Fruit fly (Drosophila melanogaster) ovary, adult (tissue): ENCODE results near the gene REG.
"Not testable (repeated sequence)": the region's sequence is repeated elsewhere in the genome, so short reads cannot be mapped to it uniquely, and the experiment has no call there.

Experiments
- CG17801 ChIP-seq: fragments of 200-800 bp; optimal IDR thresholded peaks from 2 replicates; lab custom pipeline; 2019; ENCODE audit warnings: missing biosample characterization, mild to moderate bottlenecking, missing genetic modification characterization, moderate library complexity; ENCODE audit not compliant: partially characterized antibody

REG gene

dm6 chrX:13212138-13212481 is at the start of gene REG:
REG (plus strand) TSS chrX:13212325.
- TF ChIP-seq CG17801 = no peak

dm6 chrX:13172865-13173264 is 39.3 kb upstream of the REG start:
- TF ChIP-seq CG17801 = no peak

- TF ChIP-seq CG17801 = not testable (repeated sequence)
Measured at dm6 chrX:13177720-13178119, 34.4 kb upstream of the REG start, which contains the start of gene CG32640. CG32640 (plus strand) TSS chrX:13178005.

dm6 chrX:13184178-13184577 is 27.9 kb upstream of the REG start, which contains the start of gene CG32641:
CG32641 (plus strand) TSS chrX:13184478.
- not testable (repeated sequence) for TF ChIP-seq CG17801

- no peak for TF ChIP-seq CG17801
Measured at dm6 chrX:13189032-13189431, 23.1 kb upstream of the REG start, which contains the start of gene Lgr4. Lgr4 (minus strand) TSS chrX:13189164.

- no peak for TF ChIP-seq CG17801
Measured at dm6 chrX:13191783-13192182, 20.3 kb upstream of the REG start, which contains the start of gene CG12723. CG12723 (minus strand) TSS chrX:13191883.

- no peak for TF ChIP-seq CG17801
Measured at dm6 chrX:13192239-13192638, 19.9 kb upstream of the REG start.

dm6 chrX:13194249-13194648 is 17.9 kb upstream of the REG start, which contains the start of gene Coq5:
Coq5 (minus strand) TSS chrX:13194551.
- TF ChIP-seq CG17801 = no peak

- TF ChIP-seq CG17801 = no peak
Measured at dm6 chrX:13202162-13202561, 10.0 kb upstream of the REG start, which contains the start of gene CG44437. CG44437 (minus strand) TSS chrX:13202262.

dm6 chrX:13204718-13205117 is 7.4 kb upstream of the REG start:
- TF ChIP-seq CG17801 = no peak

dm6 chrX:13208075-13208474 is 4.0 kb upstream of the REG start:
- no peak for TF ChIP-seq CG17801

dm6 chrX:13208554-13208953 is 3.6 kb upstream of the REG start:
- no peak for TF ChIP-seq CG17801

- no peak for TF ChIP-seq CG17801
Measured at dm6 chrX:13209410-13209809, 2.7 kb upstream of the REG start.

dm6 chrX:13210429-13210828 is 1.7 kb upstream of the REG start:
- no peak for TF ChIP-seq CG17801

dm6 chrX:13211357-13212137 is 578 bp upstream of the REG start, which contains the start of gene sno:
sno (minus strand) TSS chrX:13211674.
- TF ChIP-seq CG17801 = peak; percentile 11

dm6 chrX:13214056-13214455 is 1.9 kb downstream of the REG start:
- TF ChIP-seq CG17801 = no peak

dm6 chrX:13219290-13219689 is 7.2 kb downstream of the REG start:
- no peak for TF ChIP-seq CG17801

- no peak for TF ChIP-seq CG17801
Measured at dm6 chrX:13220418-13220817, 8.3 kb downstream of the REG start.
